Fruit fly (Drosophila melanogaster): ENCODE data around the gene meng.

Gene meng

DNA sequence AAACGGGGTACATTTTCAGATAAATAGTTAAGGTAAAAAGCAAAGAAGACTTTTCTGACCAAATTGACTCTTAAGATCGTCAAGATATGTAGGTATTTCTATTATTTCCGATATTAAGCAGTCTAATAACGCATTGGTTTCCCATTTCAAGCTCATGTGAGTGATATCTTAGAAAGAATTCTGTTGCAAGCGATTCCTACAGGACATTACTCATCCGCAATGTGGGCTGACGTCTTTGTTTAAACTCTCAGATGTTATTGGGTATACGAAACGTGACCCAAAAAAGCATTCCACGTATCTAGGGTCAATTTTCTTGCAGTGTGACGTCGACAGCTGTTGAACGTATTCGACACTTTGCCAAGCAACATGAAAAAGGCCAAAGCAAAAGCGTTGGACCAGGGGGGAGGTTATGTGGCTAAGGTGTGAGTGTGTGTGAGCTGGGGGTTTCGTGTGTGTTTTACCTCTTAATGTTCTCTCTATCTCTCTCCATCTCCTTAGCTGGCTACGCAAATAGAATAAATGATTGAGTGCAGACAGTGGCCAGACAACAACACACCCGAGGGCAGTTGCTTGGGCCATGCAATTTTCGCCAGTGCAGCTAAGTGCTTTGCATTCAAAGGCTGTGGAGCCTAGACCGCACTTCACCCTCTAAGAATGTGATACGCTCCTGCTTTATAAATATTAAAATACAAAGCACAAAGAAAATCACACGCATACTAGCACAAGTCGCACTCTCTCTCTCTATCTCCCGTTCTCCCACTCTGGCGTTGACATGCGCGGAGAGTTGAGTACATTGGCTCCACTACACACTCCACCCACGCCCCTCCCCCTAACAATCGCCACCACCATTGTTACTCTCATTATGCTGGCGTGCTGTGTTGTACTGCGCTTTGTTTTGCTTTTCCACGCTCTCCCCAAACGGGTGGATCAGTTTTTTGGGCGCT is 45.0 kb downstream of the meng start (continued):
- peak; percentile 98 for TF ChIP-seq HLH54F (GFP tag; optimal IDR thresholded peaks at IDR 0.05)
- no peak for TF ChIP-seq pita (GFP tag; optimal IDR thresholded peaks at IDR 0.05)
- TF ChIP-seq CG32767 (GFP tag; IDR thresholded peaks at IDR 0.05) = peak; percentile 77
- TF ChIP-seq CG7963 (GFP tag; IDR thresholded peaks at IDR 0.05; ENCODE audit: partially characterized antibody) = 0 out of 3 replicates have a peak, but pooled peaks have one; percentile 42
- peak; percentile 95 for TF ChIP-seq CG2712 (tag; optimal IDR thresholded peaks at IDR 0.05)
- TF ChIP-seq hkb (optimal IDR thresholded peaks at IDR 0.05) = no peak
- TF ChIP-seq hkb (GFP tag; IDR thresholded peaks at IDR 0.05) = peak; percentile 81
- 0 out of 2 replicates have a peak, but pooled peaks have one; percentile 14 for TF ChIP-seq CkIIα-i1 (GFP tag; IDR thresholded peaks at IDR 0.05)
- TF ChIP-seq CG9609 (GFP tag; optimal IDR thresholded peaks at IDR 0.05) = peak; percentile 97
- peak; percentile 22; the same call in 1 of the 2 replicates for TF ChIP-seq CG10321 (GFP tag; IDR thresholded peaks at IDR 0.05)
- peak; percentile 96 for TF ChIP-seq Dip3 (GFP tag; optimal IDR thresholded peaks at IDR 0.05)
- peak; percentile 96 for TF ChIP-seq CG11398 (GFP tag; optimal IDR thresholded peaks at IDR 0.05)
- TF ChIP-seq CG30020 (tag; optimal IDR thresholded peaks at IDR 0.05) = peak; percentile 86
- peak; percentile 95 for TF ChIP-seq sug (tag; optimal IDR thresholded peaks at IDR 0.05)
- TF ChIP-seq Dip2 (GFP tag; IDR thresholded peaks at IDR 0.05) = peak; percentile 55; the same call in 1 of the 2 replicates
- TF ChIP-seq nerfin-1 (tag; optimal IDR thresholded peaks at IDR 0.05) = peak; percentile 93
- TF ChIP-seq CG10462 (GFP tag; optimal IDR thresholded peaks at IDR 0.05) = peak; percentile 93
- peak; percentile 96 for TF ChIP-seq pnt (GFP tag; optimal IDR thresholded peaks at IDR 0.05)
- peak; percentile 97 for TF ChIP-seq Antp (GFP tag; optimal IDR thresholded peaks at IDR 0.05)
- peak; percentile 69 for TF ChIP-seq CG3065 (GFP tag; optimal IDR thresholded peaks at IDR 0.05)
- TF ChIP-seq cato (GFP tag; optimal IDR thresholded peaks at IDR 0.05; ENCODE audit: borderline replicate concordance) = peak; percentile 93
- TF ChIP-seq CG15011 (GFP tag; optimal IDR thresholded peaks at IDR 0.05) = peak; percentile 96
- no peak; the same call in 1 of the 2 replicates for TF ChIP-seq Scr (GFP tag; IDR thresholded peaks at IDR 0.05; ENCODE audit: partially characterized antibody)
- peak; percentile 97 for TF ChIP-seq CG9437 (GFP tag; optimal IDR thresholded peaks at IDR 0.05)
- TF ChIP-seq D19B (GFP tag; optimal IDR thresholded peaks at IDR 0.05) = peak; percentile 89
- peak; percentile 88 for TF ChIP-seq sqz (GFP tag; optimal IDR thresholded peaks at IDR 0.05)
- TF ChIP-seq Sox102F (GFP tag; optimal IDR thresholded peaks at IDR 0.05) = peak; percentile 92
- TF ChIP-seq gem (tag; optimal IDR thresholded peaks at IDR 0.05) = peak; percentile 97
- TF ChIP-seq nom (GFP tag; optimal IDR thresholded peaks at IDR 0.05) = peak; percentile 70
- TF ChIP-seq aop (GFP tag; IDR thresholded peaks at IDR 0.05) = no peak; the same call in 1 of the 2 replicates
- TF ChIP-seq sna (GFP tag; IDR thresholded peaks at IDR 0.05; ENCODE audit: partially characterized antibody) = peak; percentile 17; the same call in 1 of the 2 replicates
- TF ChIP-seq CG15514 (GFP tag; optimal IDR thresholded peaks at IDR 0.05) = peak; percentile 81
- TF ChIP-seq zen2 (GFP tag; IDR thresholded peaks at IDR 0.05; ENCODE audit: partially characterized antibody) = peak; percentile 4; the same call in 2 of the 3 replicates
- TF ChIP-seq CG8478 (optimal IDR thresholded peaks at IDR 0.05) = peak; percentile 21
- TF ChIP-seq CG8359 (GFP tag; optimal IDR thresholded peaks at IDR 0.05; ENCODE audit: borderline replicate concordance) = peak; percentile 88
- peak; percentile 87 for TF ChIP-seq CG12071 (GFP tag; optimal IDR thresholded peaks at IDR 0.05)
- peak; percentile 90 for TF ChIP-seq CG17359 (tag; optimal IDR thresholded peaks at IDR 0.05)
- peak; percentile 87 for TF ChIP-seq p53 (GFP tag; optimal IDR thresholded peaks at IDR 0.05)
- TF ChIP-seq CG13894 (tag; optimal IDR thresholded peaks at IDR 0.05) = peak; percentile 47
- TF ChIP-seq Vsx1 (GFP tag; optimal IDR thresholded peaks at IDR 0.05) = peak; percentile 81
- peak; percentile 97 for TF ChIP-seq CG8924 (tag; optimal IDR thresholded peaks at IDR 0.05)
- TF ChIP-seq slp2 (GFP tag; optimal IDR thresholded peaks at IDR 0.05) = peak; percentile 98
- TF ChIP-seq grn (GFP tag; optimal IDR thresholded peaks at IDR 0.05) = peak; percentile 89
- peak; percentile 94 for TF ChIP-seq CG17829 (tag; optimal IDR thresholded peaks at IDR 0.05)
- peak; percentile 79 for TF ChIP-seq Optix (GFP tag; IDR thresholded peaks at IDR 0.05)
- peak; percentile 95 for TF ChIP-seq Xbp1 (GFP tag; optimal IDR thresholded peaks at IDR 0.05)
- peak; percentile 98 for TF ChIP-seq CG12104 (GFP tag; optimal IDR thresholded peaks at IDR 0.05)
- TF ChIP-seq CTCF (GFP tag; optimal IDR thresholded peaks at IDR 0.05) = peak; percentile 58
